Fruit fly (Drosophila melanogaster) S2 (cell line): ENCODE measurements around the gene VhaAC45RP.
A peak's percentile ranks its signal among the peaks of the same experiment; 100 is the strongest.

ENCODE experiments used
- CG8478 ChIP-seq: fragments of >200 bp; optimal IDR thresholded peaks from 2 replicates; lab custom pipeline; 2018
- CTCF ChIP-seq, 2 experiments: fragments of >200 bp; optimal IDR thresholded peaks; 2 replicates each; lab custom pipeline; 2018

The VhaAC45RP gene

dm6 chr3R:30166159-30166784, at the start of gene VhaAC45RP:
TSS of gene VhaAC45RP (minus strand) at chr3R:30166419.
- TF ChIP-seq CG8478 (lab: Kevin White, UChicago) (no peak), CTCF (optimal IDR thresholded peaks at IDR 0.05; lab: Kevin White, UChicago) (no peak)

dm6 chr3R:30215020-30215419, 48.8 kb upstream of the VhaAC45RP start:
- no peak for TF ChIP-seq CG8478 (lab: Kevin White, UChicago)

- TF ChIP-seq CG8478 (lab: Kevin White, UChicago) (no peak), CTCF (optimal IDR thresholded peaks at IDR 0.05; lab: Kevin White, UChicago) (no peak)
Measured at dm6 chr3R:30213697-30214096, 47.5 kb upstream of the VhaAC45RP start, which contains the start of gene CecB. TSS of gene CecB (minus strand) at chr3R:30213797.

dm6 chr3R:30211856-30212255, 45.6 kb upstream of the VhaAC45RP start, which contains the start of gene CecA2:
TSS of gene CecA2 (plus strand) at chr3R:30212156.
- TF ChIP-seq CG8478 (lab: Kevin White, UChicago) (no peak), CTCF (optimal IDR thresholded peaks at IDR 0.05; lab: Kevin White, UChicago) (no peak)

- TF ChIP-seq CTCF (optimal IDR thresholded peaks at IDR 0.05; lab: Kevin White, UChicago) (no peak), CG8478 (lab: Kevin White, UChicago) (no peak)
Measured at dm6 chr3R:30210560-30210959, 44.3 kb upstream of the VhaAC45RP start, which contains the start of gene CecA1. TSS of gene CecA1 (plus strand) at chr3R:30210874.

- TF ChIP-seq CG8478 (lab: Kevin White, UChicago) (no peak), CTCF (optimal IDR thresholded peaks at IDR 0.05; lab: Kevin White, UChicago) (no peak)
Measured at dm6 chr3R:30209648-30210047, 43.4 kb upstream of the VhaAC45RP start, which contains the start of gene Anp. TSS of gene Anp (plus strand) at chr3R:30209948.

- peak; percentile 43 to 88 for TF ChIP-seq CTCF (optimal IDR thresholded peaks at IDR 0.05; lab: Kevin White, UChicago)
- no peak for TF ChIP-seq CG8478 (lab: Kevin White, UChicago)
Measured at dm6 chr3R:30208766-30209484, 42.7 kb upstream of the VhaAC45RP start, which contains the start of gene RpS7. TSS of gene RpS7 (minus strand) at chr3R:30209020.

dm6 chr3R:30208011-30208410, 41.8 kb upstream of the VhaAC45RP start:
- no peak for TF ChIP-seq CG8478 (lab: Kevin White, UChicago)
- TF ChIP-seq CTCF (optimal IDR thresholded peaks at IDR 0.05; lab: Kevin White, UChicago) = no peak

dm6 chr3R:30205946-30206345, 39.7 kb upstream of the VhaAC45RP start:
- no peak for TF ChIP-seq CG8478 (lab: Kevin White, UChicago)
- TF ChIP-seq CTCF (optimal IDR thresholded peaks at IDR 0.05; lab: Kevin White, UChicago) = no peak

dm6 chr3R:30204004-30204603, 37.9 kb upstream of the VhaAC45RP start:
- TF ChIP-seq CTCF (optimal IDR thresholded peaks at IDR 0.05; lab: Kevin White, UChicago) (no peak), CG8478 (lab: Kevin White, UChicago) (no peak)

dm6 chr3R:30203104-30203986, 37.1 kb upstream of the VhaAC45RP start:
- TF ChIP-seq CG8478 (lab: Kevin White, UChicago) (no peak), CTCF (optimal IDR thresholded peaks at IDR 0.05; lab: Kevin White, UChicago) (no peak)

- TF ChIP-seq CTCF (optimal IDR thresholded peaks at IDR 0.05; lab: Kevin White, UChicago) = no peak
- no peak for TF ChIP-seq CG8478 (lab: Kevin White, UChicago)
Measured at dm6 chr3R:30202898-30203103, 36.6 kb upstream of the VhaAC45RP start, which contains the start of gene CG9743. TSS of gene CG9743 (minus strand) at chr3R:30202998.

dm6 chr3R:30201064-30201463, 34.8 kb upstream of the VhaAC45RP start:
- TF ChIP-seq CG8478 (lab: Kevin White, UChicago) (no peak), CTCF (optimal IDR thresholded peaks at IDR 0.05; lab: Kevin White, UChicago) (no peak)

- TF ChIP-seq CTCF (optimal IDR thresholded peaks at IDR 0.05; lab: Kevin White, UChicago) = no peak
Measured at dm6 chr3R:30200091-30200698, 34.0 kb upstream of the VhaAC45RP start.
